Fruit fly (Drosophila melanogaster) whole organism, embryonic: ENCODE data around the gene Etl1.

Experiments used
- Ada2b ChIP-seq: fragments of 200-800 bp; sonication (Bioruptor generic); IDR thresholded peaks from 2 replicates; pipeline ENCODE4 v1.3.6; 2022; ENCODE audit warnings: missing biosample characterization, missing genetic modification characterization
- Adf1 ChIP-seq: fragments of 200-800 bp; sonication (Bioruptor generic); IDR thresholded peaks from 2 replicates; pipeline ENCODE4 v1.3.6; 2022; ENCODE audit warnings: missing biosample characterization, missing genetic modification characterization
- Atf6 ChIP-seq: fragments of 200-800 bp; sonication (Bioruptor generic); IDR thresholded peaks from 2 replicates; pipeline ENCODE4 v1.3.6; 2022; ENCODE audit warnings: missing biosample characterization, missing genetic modification characterization
- CG10274 ChIP-seq: fragments of 200-800 bp; sonication (Bioruptor generic); optimal IDR thresholded peaks from 3 replicates; lab custom pipeline; 2017; ENCODE audit warnings: missing biosample characterization, mild to moderate bottlenecking, missing genetic modification characterization
- CG12155 ChIP-seq: fragments of 200-800 bp; sonication (Bioruptor generic); optimal IDR thresholded peaks from 3 replicates; lab custom pipeline; 2016; ENCODE audit warnings: missing biosample characterization, missing genetic modification characterization
- CG12769 ChIP-seq: fragments of 200-800 bp; sonication (Bioruptor generic); optimal IDR thresholded peaks from 2 replicates; lab custom pipeline; 2019; ENCODE audit warnings: missing biosample characterization, mild to moderate bottlenecking, missing genetic modification characterization, moderate library complexity
- CG12942 ChIP-seq: fragments of 200-800 bp; sonication (Bioruptor generic); optimal IDR thresholded peaks from 3 replicates; lab custom pipeline; 2016; ENCODE audit warnings: missing biosample characterization, missing genetic modification characterization
- CG14441 ChIP-seq: fragments of 200-800 bp; sonication (Bioruptor generic); IDR thresholded peaks from 2 replicates; pipeline ENCODE4 v1.3.6; 2022; ENCODE audit warnings: missing biosample characterization, missing genetic modification characterization
- CG15073 ChIP-seq: fragments of 200-800 bp; sonication (Bioruptor generic); optimal IDR thresholded peaks from 2 replicates; lab custom pipeline; 2016; ENCODE audit warnings: missing biosample characterization, missing genetic modification characterization
- CG1529 ChIP-seq: fragments of 200-800 bp; sonication (Bioruptor generic); optimal IDR thresholded peaks from 3 replicates; lab custom pipeline; 2018; ENCODE audit warnings: missing biosample characterization, missing genetic modification characterization
- CG17359 ChIP-seq: fragments of 200-800 bp; sonication (Bioruptor generic); optimal IDR thresholded peaks from 3 replicates; lab custom pipeline; 2018; ENCODE audit warnings: missing biosample characterization, mild to moderate bottlenecking, missing genetic modification characterization, moderate library complexity
- CG18764 ChIP-seq: fragments of 200-800 bp; sonication (Bioruptor generic); optimal IDR thresholded peaks from 3 replicates; lab custom pipeline; 2016; ENCODE audit warnings: missing biosample characterization, missing genetic modification characterization
- CG31224 ChIP-seq: fragments of 200-800 bp; sonication (Bioruptor generic); IDR thresholded peaks from 2 replicates; pipeline ENCODE4 v1.3.6; 2022; ENCODE audit warnings: missing biosample characterization, missing genetic modification characterization
- CG3281 ChIP-seq: fragments of 200-800 bp; sonication (Bioruptor generic); optimal IDR thresholded peaks from 3 replicates; lab custom pipeline; 2017; ENCODE audit warnings: missing biosample characterization, mild to moderate bottlenecking, missing genetic modification characterization
- CG33213 ChIP-seq: fragments of 200-800 bp; sonication (Bioruptor generic); optimal IDR thresholded peaks from 3 replicates; lab custom pipeline; 2016; ENCODE audit warnings: missing biosample characterization, missing genetic modification characterization
- CG34376 ChIP-seq: fragments of 200-800 bp; sonication (Bioruptor generic); optimal IDR thresholded peaks from 2 replicates; lab custom pipeline; 2018; ENCODE audit warnings: missing biosample characterization, mild to moderate bottlenecking, missing genetic modification characterization
- CG4730 ChIP-seq: fragments of 200-800 bp; sonication (Bioruptor generic); IDR thresholded peaks from 2 replicates; pipeline ENCODE4 v1.3.6; 2022; ENCODE audit warnings: missing biosample characterization, missing genetic modification characterization
- CG7786 ChIP-seq: fragments of 200-800 bp; sonication (Bioruptor generic); optimal IDR thresholded peaks from 2 replicates; lab custom pipeline; 2016; ENCODE audit warnings: missing biosample characterization, missing genetic modification characterization
- CG9727 ChIP-seq: fragments of 200-800 bp; sonication (Bioruptor generic); optimal IDR thresholded peaks from 3 replicates; lab custom pipeline; 2017; ENCODE audit warnings: missing biosample characterization, mild to moderate bottlenecking, missing genetic modification characterization
- Chrac-16 ChIP-seq: fragments of 200-800 bp; sonication (Bioruptor generic); optimal IDR thresholded peaks from 3 replicates; lab custom pipeline; 2016; ENCODE audit warnings: missing biosample characterization, missing genetic modification characterization
- Deaf1 ChIP-seq: fragments of 200-800 bp; optimal IDR thresholded peaks from 3 replicates; lab custom pipeline; 2019; ENCODE audit warnings: missing biosample characterization, mild to moderate bottlenecking, missing genetic modification characterization, moderate library complexity
- Dek ChIP-seq: fragments of 200-800 bp; sonication (Bioruptor generic); optimal IDR thresholded peaks from 3 replicates; lab custom pipeline; 2019; ENCODE audit warnings: missing biosample characterization, mild to moderate bottlenecking, missing genetic modification characterization, moderate library complexity
- Dip3 ChIP-seq: fragments of 200-800 bp; sonication (Bioruptor generic); optimal IDR thresholded peaks from 3 replicates; lab custom pipeline; 2016; ENCODE audit warnings: missing biosample characterization, missing genetic modification characterization
- Ets97D ChIP-seq: fragments of 200-800 bp; sonication (Bioruptor generic); optimal IDR thresholded peaks from 3 replicates; lab custom pipeline; 2016; ENCODE audit warnings: missing biosample characterization, missing genetic modification characterization
- H2.0 ChIP-seq: fragments of 200-800 bp; sonication (Bioruptor generic); IDR thresholded peaks from 2 replicates; pipeline ENCODE4 v1.3.6; 2022; ENCODE audit warnings: missing biosample characterization, missing genetic modification characterization
- HmgZ ChIP-seq: fragments of 200-800 bp; sonication (Bioruptor generic); optimal IDR thresholded peaks from 2 replicates; lab custom pipeline; 2018; ENCODE audit warnings: missing biosample characterization, mild to moderate bottlenecking, missing genetic modification characterization
- Lhr ChIP-seq: fragments of 200-800 bp; sonication (Bioruptor generic); optimal IDR thresholded peaks from 3 replicates; lab custom pipeline; 2017; ENCODE audit warnings: mild to moderate bottlenecking, missing biosample characterization, missing genetic modification reagents, missing genetic modification characterization
- Lpt ChIP-seq: fragments of >200 bp; optimal IDR thresholded peaks from 2 replicates; lab custom pipeline; 2018; ENCODE audit warnings: missing biosample characterization, missing genetic modification characterization
- Med ChIP-seq: fragments of 200-800 bp; sonication (Bioruptor generic); peaks from one replicate; lab custom pipeline; 2016; ENCODE audit warnings: missing biosample characterization, missing genetic modification characterization, mild to moderate bottlenecking, inconsistent platforms, moderate library complexity
- NC2β ChIP-seq: fragments of 200-800 bp; sonication (Bioruptor generic); optimal IDR thresholded peaks from 2 replicates; lab custom pipeline; 2016; ENCODE audit warnings: missing biosample characterization, missing genetic modification characterization
- Nf-YA ChIP-seq: fragments of 200-800 bp; sonication (Bioruptor generic); IDR thresholded peaks from 2 replicates; pipeline ENCODE4 v1.3.6; 2022; ENCODE audit warnings: missing biosample characterization, missing genetic modification characterization
- Optix ChIP-seq: fragments of 200-800 bp; sonication (Bioruptor generic); IDR thresholded peaks from 3 replicates; pipeline ENCODE4 v1.3.6; 2022; ENCODE audit warnings: missing biosample characterization, missing genetic modification characterization
- Rfx ChIP-seq: fragments of 200-800 bp; sonication (Bioruptor generic); IDR thresholded peaks from 2 replicates; pipeline ENCODE4 v1.3.6; 2022; ENCODE audit warnings: missing biosample characterization, missing genetic modification characterization
- Side ChIP-seq: fragments of 200-800 bp; sonication (Bioruptor generic); optimal IDR thresholded peaks from 2 replicates; lab custom pipeline; 2016; ENCODE audit warnings: missing biosample characterization, missing genetic modification characterization
- Taf1 ChIP-seq: fragments of 200-800 bp; sonication (Bioruptor generic); IDR thresholded peaks from 2 replicates; pipeline ENCODE4 v1.3.6; 2022; ENCODE audit warnings: missing biosample characterization, missing genetic modification characterization
- Xbp1 ChIP-seq: fragments of 200-800 bp; sonication (Bioruptor generic); optimal IDR thresholded peaks from 3 replicates; lab custom pipeline; 2016; ENCODE audit warnings: missing biosample characterization, mild to moderate bottlenecking, missing genetic modification characterization
- ac ChIP-seq: fragments of 200-800 bp; sonication (Bioruptor generic); optimal IDR thresholded peaks from 3 replicates; lab custom pipeline; 2017; ENCODE audit warnings: missing biosample characterization, mild to moderate bottlenecking, missing genetic modification characterization
- aop ChIP-seq: fragments of 200-800 bp; sonication (Bioruptor generic); IDR thresholded peaks from 2 replicates; pipeline ENCODE4 v1.3.6; 2022; ENCODE audit warnings: missing biosample characterization, missing genetic modification characterization
- ap ChIP-seq: fragments of 200-800 bp; sonication (Bioruptor generic); IDR thresholded peaks from 2 replicates; pipeline ENCODE4 v1.3.6; 2022; ENCODE audit warnings: missing biosample characterization, missing genetic modification characterization
- bigmax ChIP-seq: fragments of 200-800 bp; sonication (Bioruptor generic); optimal IDR thresholded peaks from 2 replicates; lab custom pipeline; 2018; ENCODE audit warnings: missing biosample characterization, mild to moderate bottlenecking, missing genetic modification characterization
- dm ChIP-seq: fragments of 200-800 bp; sonication (Bioruptor generic); optimal IDR thresholded peaks from 3 replicates; lab custom pipeline; 2016; ENCODE audit warnings: missing biosample characterization, missing genetic modification characterization
- fd96Cb ChIP-seq: fragments of 200-800 bp; sonication (Bioruptor generic); optimal IDR thresholded peaks from 2 replicates; lab custom pipeline; 2018; ENCODE audit warnings: missing biosample characterization, mild to moderate bottlenecking, missing genetic modification characterization, moderate library complexity
- h ChIP-seq: fragments of >200 bp; optimal IDR thresholded peaks from 2 replicates; lab custom pipeline; 2017
- hb ChIP-seq: fragments of 200-800 bp; sonication (Bioruptor generic); IDR thresholded peaks from 3 replicates; pipeline ENCODE4 v1.3.6; 2022; ENCODE audit warnings: missing biosample characterization, missing genetic modification characterization; ENCODE audit not compliant: partially characterized antibody
- her ChIP-seq: fragments of 200-800 bp; sonication (Bioruptor generic); optimal IDR thresholded peaks from 2 replicates; lab custom pipeline; 2016; ENCODE audit warnings: missing biosample characterization, missing genetic modification characterization
- hkb ChIP-seq, 2 experiments: fragments of 200-800 bp in 1 of 2; fragments of >200 bp in 1 of 2; sonication (Bioruptor generic) in 1 of 2; IDR thresholded peaks in 1 of 2; optimal IDR thresholded peaks in 1 of 2; 2 replicates each; pipeline versions ENCODE4 v1.3.6 to Lab custom; 2017 to 2022; ENCODE audit warnings: missing biosample characterization in 1 of 2, missing genetic modification characterization in 1 of 2
- org-1 ChIP-seq: fragments of 200-800 bp; sonication (Bioruptor generic); optimal IDR thresholded peaks from 2 replicates; lab custom pipeline; 2017; ENCODE audit warnings: missing biosample characterization, missing genetic modification characterization
- pfk ChIP-seq: fragments of 200-800 bp; sonication (Bioruptor generic); optimal IDR thresholded peaks from 2 replicates; lab custom pipeline; 2018; ENCODE audit warnings: missing biosample characterization, mild to moderate bottlenecking, missing genetic modification characterization, moderate library complexity
- rib ChIP-seq: fragments of 200-800 bp; sonication (Bioruptor generic); IDR thresholded peaks from 2 replicates; pipeline ENCODE4 v1.3.6; 2022; ENCODE audit warnings: missing biosample characterization, missing genetic modification characterization
- stc ChIP-seq: fragments of 200-800 bp; sonication (Bioruptor generic); IDR thresholded peaks from 2 replicates; pipeline ENCODE4 v1.3.6; 2022; ENCODE audit warnings: missing biosample characterization, missing genetic modification characterization
- wek ChIP-seq: fragments of 200-800 bp; sonication (Bioruptor generic); optimal IDR thresholded peaks from 3 replicates; lab custom pipeline; 2018; ENCODE audit warnings: missing biosample characterization, mild to moderate bottlenecking, missing genetic modification characterization, moderate library complexity

Etl1 gene

dm6 chr2L:9947738-9948519 is 35.5 kb upstream of the Etl1 start (continued):
- TF ChIP-seq ap (GFP tag; lab: Robert Waterston, UW), result no peak
- peak; percentile 56 for TF ChIP-seq Med (GFP tag; lab: Kevin White, UChicago)
- TF ChIP-seq Dip3 (GFP tag; lab: Kevin White, UChicago), result no peak
- no peak for TF ChIP-seq wek
- TF ChIP-seq ac (GFP tag; lab: Kevin White, UChicago), result no peak
- 0 out of 2 replicates have a peak, but pooled peaks have one; percentile 35 for TF ChIP-seq Atf6
- no peak for TF ChIP-seq stc (GFP tag; lab: Robert Waterston, UW)
- TF ChIP-seq CG14441 (GFP tag; lab: Robert Waterston, UW), result peak; percentile 30; the same call in 1 of the 2 replicates
- TF ChIP-seq fd96Cb (tag; lab: Kevin White, UChicago), result no peak
- no peak for TF ChIP-seq CG3281 (GFP tag; lab: Kevin White, UChicago)
- no peak for TF ChIP-seq pfk (GFP tag; lab: Kevin White, UChicago)
- TF ChIP-seq CG34376 (GFP tag; lab: Kevin White, UChicago), result peak; percentile 69
- no peak for TF ChIP-seq CG17359 (tag; lab: Kevin White, UChicago)
- TF ChIP-seq CG4730 (GFP tag; lab: Robert Waterston, UW), result no peak
- TF ChIP-seq Nf-YA (GFP tag; lab: Robert Waterston, UW), result no peak
- no peak for TF ChIP-seq hkb (optimal IDR thresholded peaks at IDR 0.05; lab: Kevin White, UChicago)
- TF ChIP-seq hkb (GFP tag; IDR thresholded peaks at IDR 0.05; lab: Robert Waterston, UW), result no peak
- TF ChIP-seq CG15073, result no peak
- no peak for TF ChIP-seq h
- no peak for TF ChIP-seq dm (GFP tag; lab: Kevin White, UChicago)
- no peak for TF ChIP-seq Lpt
- TF ChIP-seq CG18764, result no peak
- TF ChIP-seq Side (GFP tag; lab: Kevin White, UChicago), result no peak
- TF ChIP-seq Optix (GFP tag; lab: Robert Waterston, UW), result no peak
- TF ChIP-seq CG12769 (tag; lab: Kevin White, UChicago), result peak; percentile 75
- no peak for TF ChIP-seq Chrac-16 (GFP tag; lab: Kevin White, UChicago)
- TF ChIP-seq Dek, result no peak
- peak; percentile 15; the same call in 1 of the 2 replicates for TF ChIP-seq Adf1
- peak; percentile 8 for TF ChIP-seq HmgZ (tag; lab: Kevin White, UChicago)
- 0 out of 2 replicates have a peak, but pooled peaks have one; percentile 13 for TF ChIP-seq Rfx (GFP tag; lab: Robert Waterston, UW)
- TF ChIP-seq Ada2b (GFP tag; lab: Robert Waterston, UW), result no peak
- no peak for TF ChIP-seq CG9727 (GFP tag; lab: Kevin White, UChicago)
- TF ChIP-seq Deaf1 (tag; lab: Kevin White, UChicago), result peak; percentile 86
- TF ChIP-seq Ets97D (GFP tag; lab: Kevin White, UChicago), result no peak
- TF ChIP-seq bigmax (GFP tag; lab: Kevin White, UChicago), result no peak
- TF ChIP-seq NC2β, result no peak
- peak; percentile 47; the same call in 1 of the 2 replicates for TF ChIP-seq rib (GFP tag; lab: Robert Waterston, UW)
- no peak for TF ChIP-seq CG12942 (GFP tag; lab: Kevin White, UChicago)
- no peak for TF ChIP-seq hb (GFP tag; lab: Robert Waterston, UW)
- no peak for TF ChIP-seq CG12155 (GFP tag; lab: Kevin White, UChicago)
- TF ChIP-seq CG7786 (GFP tag; lab: Kevin White, UChicago), result no peak
- TF ChIP-seq CG10274 (GFP tag; lab: Kevin White, UChicago), result no peak
- no peak for TF ChIP-seq H2.0
- TF ChIP-seq Xbp1 (GFP tag; lab: Kevin White, UChicago), result no peak
- no peak for TF ChIP-seq Lhr (GFP tag; lab: Kevin White, UChicago)
- no peak for TF ChIP-seq her
- TF ChIP-seq aop (GFP tag; lab: Robert Waterston, UW), result no peak
- no peak for TF ChIP-seq CG1529
- no peak for TF ChIP-seq Taf1 (GFP tag; lab: Robert Waterston, UW)
- no peak for TF ChIP-seq CG31224 (GFP tag; lab: Robert Waterston, UW)
- TF ChIP-seq org-1 (GFP tag; lab: Kevin White, UChicago), result no peak
- no peak for TF ChIP-seq CG33213 (GFP tag; lab: Kevin White, UChicago)
